Worm (Caenorhabditis elegans): ENCODE results near the gene T01D1.4.

Gene T01D1.4

DNA sequence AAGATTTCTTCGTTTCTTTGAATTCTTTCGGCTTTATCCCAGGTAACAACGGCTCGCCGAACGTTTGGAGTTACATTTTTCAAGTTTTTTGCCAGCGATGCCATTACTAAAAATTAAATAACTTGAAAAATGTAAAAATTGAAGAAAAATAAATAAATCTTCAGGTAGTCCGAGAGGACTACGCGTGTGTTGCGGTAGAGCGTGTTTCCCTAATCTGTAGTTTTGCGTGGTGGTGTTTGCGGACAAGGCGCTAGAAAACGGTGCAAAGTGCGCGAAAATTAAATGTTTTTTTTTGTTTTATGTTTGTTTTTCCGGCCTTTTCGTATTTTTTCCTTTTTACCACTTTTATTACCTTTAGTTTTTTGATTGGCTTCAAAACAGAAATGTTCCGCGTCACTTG lies 23.0 kb downstream of the T01D1.4 start, which contains the start of gene mrpl-28 (continued):
- TF ChIP-seq skn-1 (tag; optimal IDR thresholded peaks at IDR 0.05) = peak; percentile 14
- peak; percentile 85 for TF ChIP-seq lin-39 (tag; optimal IDR thresholded peaks at IDR 0.05)
- TF ChIP-seq ceh-16 (tag; optimal IDR thresholded peaks at IDR 0.05) = no peak
- no peak for TF ChIP-seq ztf-11 (tag; optimal IDR thresholded peaks at IDR 0.05)
- TF ChIP-seq nhr-23 (tag; optimal IDR thresholded peaks at IDR 0.05) = peak; percentile 95
- TF ChIP-seq lin-15B (tag; optimal IDR thresholded peaks at IDR 0.05) = peak; percentile 98
- no peak for TF ChIP-seq mml-1 (tag; optimal IDR thresholded peaks at IDR 0.05)
- peak; percentile 16 for TF ChIP-seq zag-1 (tag; optimal IDR thresholded peaks at IDR 0.05)
- TF ChIP-seq sea-2 (GFP tag; optimal IDR thresholded peaks at IDR 0.05) = no peak
- peak; percentile 85 for TF ChIP-seq egl-5 (tag; optimal IDR thresholded peaks at IDR 0.05)
- no peak for TF ChIP-seq ama-1 (optimal IDR thresholded peaks at IDR 0.05)
- TF ChIP-seq jun-1 (tag; optimal IDR thresholded peaks at IDR 0.05) = peak; percentile 73
- no peak for TF ChIP-seq fkh-10 (GFP tag; optimal IDR thresholded peaks at IDR 0.05)
- TF ChIP-seq pha-4 (tag; optimal IDR thresholded peaks at IDR 0.05) = peak; percentile 99
- peak; percentile 77 for TF ChIP-seq ceh-28 (tag; optimal IDR thresholded peaks at IDR 0.05)
- TF ChIP-seq ztf-4 (tag; optimal IDR thresholded peaks at IDR 0.05) = no peak
- peak; percentile 84 for TF ChIP-seq snpc-4 (tag; optimal IDR thresholded peaks at IDR 0.05)
- TF ChIP-seq unc-62 (GFP tag; optimal IDR thresholded peaks at IDR 0.05) = no peak
- peak; percentile 91 for TF ChIP-seq nfya-1 (tag; optimal IDR thresholded peaks at IDR 0.05; ENCODE audit: insufficient read depth)

DNA sequence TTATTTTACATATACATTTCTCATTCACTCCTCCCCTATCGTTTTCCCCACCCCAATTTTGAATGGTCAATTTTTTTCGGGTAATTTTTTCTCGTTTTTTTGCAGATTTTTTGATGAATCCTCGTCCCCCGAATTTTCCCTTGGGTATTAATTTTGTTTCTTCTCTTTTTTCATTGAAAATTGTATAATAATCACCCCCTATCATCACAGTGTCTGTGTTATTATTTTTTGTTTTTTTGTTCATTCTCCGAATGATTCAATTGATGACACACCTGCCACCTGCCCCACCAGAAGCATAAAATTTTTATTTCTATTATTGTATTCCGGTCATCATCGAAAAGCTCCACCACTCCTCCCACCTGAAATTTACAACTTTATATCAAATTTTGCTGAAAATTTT lies 26.6 kb downstream of the T01D1.4 start, which contains the start of gene T25D3.3:
T25D3.3 (plus strand) TSS at position 301 of the 400 bp plus-strand sequence.
- TF ChIP-seq nhr-43 (tag; optimal IDR thresholded peaks at IDR 0.05; ENCODE audit: poor library complexity, severe bottlenecking) (no peak), ceh-16 (tag; optimal IDR thresholded peaks at IDR 0.05) (no peak), unc-62 (GFP tag; optimal IDR thresholded peaks at IDR 0.05) (no peak), lsy-12 (tag; optimal IDR thresholded peaks at IDR 0.05) (no peak), skn-1 (tag; optimal IDR thresholded peaks at IDR 0.05) (no peak), ceh-9 (tag; optimal IDR thresholded peaks at IDR 0.05) (no peak), mdl-1 (tag; optimal IDR thresholded peaks at IDR 0.05) (no peak), nhr-11 (tag; optimal IDR thresholded peaks at IDR 0.05) (no peak), elt-2 (tag; optimal IDR thresholded peaks at IDR 0.05) (no peak), aly-2 (tag; optimal IDR thresholded peaks at IDR 0.05) (no peak), nhr-23 (tag; optimal IDR thresholded peaks at IDR 0.05) (no peak), ama-1 (optimal IDR thresholded peaks at IDR 0.05) (no peak), nhr-237 (tag; optimal IDR thresholded peaks at IDR 0.05) (no peak), fos-1 (tag; optimal IDR thresholded peaks at IDR 0.05) (no peak), ceh-82 (tag; optimal IDR thresholded peaks at IDR 0.05) (no peak), egl-27 (tag; optimal IDR thresholded peaks at IDR 0.05) (no peak)

DNA sequence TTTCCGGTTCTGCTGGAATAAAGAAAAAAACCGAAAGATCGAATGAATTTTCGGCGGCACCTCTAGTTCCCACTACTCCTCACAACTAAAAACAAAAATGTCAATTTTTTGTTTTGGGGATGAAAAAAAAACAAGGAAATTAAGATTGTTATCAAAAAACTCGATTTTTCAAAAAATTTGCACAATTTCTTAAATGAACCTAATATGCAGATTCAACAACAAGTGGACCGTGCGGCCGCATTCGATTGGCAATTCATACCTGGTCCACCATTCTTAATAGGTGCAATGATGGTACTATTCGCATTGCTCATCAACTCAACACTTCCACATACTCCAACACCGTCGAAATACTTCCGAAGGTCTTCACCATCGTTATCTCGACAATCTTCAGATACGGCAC lies 27.4 kb downstream of the T01D1.4 start:
- no peak for TF ChIP-seq fkh-10 (GFP tag; optimal IDR thresholded peaks at IDR 0.05)

DNA sequence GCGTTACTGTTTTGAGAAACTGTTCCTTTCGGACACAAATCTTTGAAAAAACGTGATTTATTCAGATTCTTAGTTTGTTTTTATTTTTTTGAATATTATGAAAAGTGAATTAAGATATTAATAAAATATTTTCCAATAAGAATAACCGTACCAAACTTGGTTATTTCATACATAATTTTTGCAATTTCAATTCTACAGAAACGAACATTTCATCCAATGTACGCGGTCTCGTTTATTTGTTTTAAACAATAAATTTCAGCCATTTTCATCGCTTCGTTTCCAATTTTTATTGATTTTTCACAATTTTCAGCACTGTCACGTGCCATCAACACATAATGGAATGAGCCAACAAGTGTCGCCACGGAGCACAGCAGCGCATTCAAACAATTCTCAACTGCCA lies 32.0 kb downstream of the T01D1.4 start, which contains the start of gene T25D3.4:
T25D3.4 (plus strand) TSS at position 301 of the 400 bp plus-strand sequence.
- TF ChIP-seq nhr-43 (tag; optimal IDR thresholded peaks at IDR 0.05; ENCODE audit: poor library complexity, severe bottlenecking) (no peak), elt-2 (tag; optimal IDR thresholded peaks at IDR 0.05) (peak; percentile 17)

DNA sequence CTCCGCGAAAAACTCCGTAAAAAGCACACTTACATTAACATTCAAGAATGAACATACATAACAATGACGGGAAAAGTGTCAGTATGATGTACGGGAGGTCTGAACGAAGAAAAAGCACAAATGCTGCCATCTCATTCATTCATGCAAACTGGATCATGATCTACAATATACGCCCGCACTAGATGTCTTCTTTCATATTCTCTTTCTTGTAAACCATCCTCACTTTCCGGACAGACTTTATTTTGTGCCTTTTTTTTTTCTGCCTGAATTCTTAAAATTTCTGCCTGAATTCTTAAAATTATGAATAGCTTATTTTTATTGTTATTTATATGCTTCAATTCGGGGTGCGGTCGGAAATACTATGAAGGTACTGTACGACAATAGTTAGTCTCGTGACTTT lies 43.7 kb downstream of the T01D1.4 start, which contains the start of gene K10B4.1:
K10B4.1 (plus strand) TSS at position 301 of the 400 bp plus-strand sequence.
- TF ChIP-seq egl-5 (tag; optimal IDR thresholded peaks at IDR 0.05) = no peak
- no peak for TF ChIP-seq aly-2 (tag; optimal IDR thresholded peaks at IDR 0.05)
- TF ChIP-seq sea-2 (GFP tag; optimal IDR thresholded peaks at IDR 0.05) = no peak
- TF ChIP-seq nhr-237 (tag; optimal IDR thresholded peaks at IDR 0.05) = no peak
- TF ChIP-seq skn-1 (tag; optimal IDR thresholded peaks at IDR 0.05) = no peak
- TF ChIP-seq nhr-23 (tag; optimal IDR thresholded peaks at IDR 0.05) = no peak
- no peak for TF ChIP-seq unc-62 (GFP tag; optimal IDR thresholded peaks at IDR 0.05)
- TF ChIP-seq nhr-67 (tag; optimal IDR thresholded peaks at IDR 0.05) = no peak
- TF ChIP-seq fkh-10 (GFP tag; optimal IDR thresholded peaks at IDR 0.05) = no peak
- TF ChIP-seq pqm-1 (tag; optimal IDR thresholded peaks at IDR 0.05) = no peak
- no peak for TF ChIP-seq ceh-28 (tag; optimal IDR thresholded peaks at IDR 0.05)
- TF ChIP-seq pha-4 (tag; optimal IDR thresholded peaks at IDR 0.05) = no peak
- no peak for TF ChIP-seq nfya-1 (tag; optimal IDR thresholded peaks at IDR 0.05; ENCODE audit: insufficient read depth)
- TF ChIP-seq fos-1 (tag; optimal IDR thresholded peaks at IDR 0.05) = no peak
- no peak for TF ChIP-seq snpc-4 (tag; optimal IDR thresholded peaks at IDR 0.05)
- no peak for TF ChIP-seq tbx-2 (tag; optimal IDR thresholded peaks at IDR 0.05)
